Fruit fly (Drosophila melanogaster): ENCODE measurements around the gene mRRF2.
A peak's percentile ranks its signal among the peaks of the same experiment; 100 is the strongest.

The mRRF2 gene

DNA sequence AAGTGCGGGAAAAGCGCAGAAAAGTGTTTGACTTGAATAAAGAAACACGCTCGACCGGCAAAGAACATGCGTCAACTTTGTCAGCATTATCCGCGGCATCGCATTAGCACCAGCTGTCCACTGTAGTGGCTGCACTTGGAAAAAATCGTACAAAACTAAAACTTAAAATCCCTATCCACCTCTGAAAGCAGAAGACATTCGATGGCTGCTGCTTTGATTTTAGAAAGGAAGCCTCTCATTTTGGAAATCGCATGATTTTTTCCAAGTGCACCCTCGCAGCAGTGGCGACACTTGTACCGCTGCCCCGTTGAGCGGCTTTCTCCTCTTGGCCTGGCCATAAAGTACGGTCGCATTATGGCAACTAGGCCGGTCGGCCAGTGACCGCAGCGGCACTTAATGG is 50.8 kb downstream of the mRRF2 start (continued):
- TF ChIP-seq fd59A (GFP tag; optimal IDR thresholded peaks at IDR 0.05) (peak; percentile 12), CG9139 (GFP tag; optimal IDR thresholded peaks at IDR 0.05) (no peak), svp (GFP tag) (no peak), Met (GFP tag; optimal IDR thresholded peaks at IDR 0.05) (no peak), Smox (GFP tag; optimal IDR thresholded peaks at IDR 0.05) (no peak), CG34406 (GFP tag; optimal IDR thresholded peaks at IDR 0.05) (peak; percentile 38), Sox15 (GFP tag; optimal IDR thresholded peaks at IDR 0.05) (no peak), Hr4 (GFP tag; optimal IDR thresholded peaks at IDR 0.05) (peak; percentile 92), dac (GFP tag; optimal IDR thresholded peaks at IDR 0.05) (peak; percentile 87), CG6163 (GFP tag; IDR thresholded peaks at IDR 0.05) (peak; percentile 84), CG10669 (GFP tag; optimal IDR thresholded peaks at IDR 0.05) (no peak), Hr39 (GFP tag; optimal IDR thresholded peaks at IDR 0.05) (peak; percentile 13), Eip78C (GFP tag) (peak; percentile 87), CG6808 (GFP tag; optimal IDR thresholded peaks at IDR 0.05) (no peak), CG10631 (GFP tag; optimal IDR thresholded peaks at IDR 0.05) (peak; percentile 56)
